Worm (Caenorhabditis elegans) whole organism, L3 larva: ENCODE data around the gene F56C9.8.

Experiments
- R02D3.7 ChIP-seq: fragments of 150-350 bp; optimal IDR thresholded peaks from 2 replicates; lab custom pipeline; 2014; ENCODE audit warnings: missing biosample characterization, missing genetic modification characterization
- ZK546.5 ChIP-seq: sonication (generic microtip); optimal IDR thresholded peaks from 2 replicates; lab custom pipeline; 2017; ENCODE audit warnings: missing biosample characterization, missing genetic modification characterization
- aly-2 ChIP-seq: fragments of 150-350 bp; optimal IDR thresholded peaks from 2 replicates; lab custom pipeline; 2014; ENCODE audit warnings: missing biosample characterization, missing genetic modification characterization
- ama-1 ChIP-seq: fragments of 150-350 bp; optimal IDR thresholded peaks from 2 replicates; lab custom pipeline; 2018
- ceh-16 ChIP-seq: sonication (generic microtip); optimal IDR thresholded peaks from 2 replicates; lab custom pipeline; 2017; ENCODE audit warnings: missing biosample characterization, missing genetic modification characterization
- ceh-28 ChIP-seq: fragments of 150-350 bp; optimal IDR thresholded peaks from 2 replicates; lab custom pipeline; 2014; ENCODE audit warnings: missing biosample characterization, missing genetic modification reagents, missing genetic modification characterization
- ceh-82 ChIP-seq: fragments of 150-350 bp; optimal IDR thresholded peaks from 2 replicates; lab custom pipeline; 2014; ENCODE audit warnings: missing biosample characterization, missing genetic modification characterization
- ceh-9 ChIP-seq: sonication (generic microtip); optimal IDR thresholded peaks from 2 replicates; lab custom pipeline; 2018; ENCODE audit warnings: missing biosample characterization, missing genetic modification characterization
- daf-12 ChIP-seq: fragments of 150-350 bp; optimal IDR thresholded peaks from 2 replicates; lab custom pipeline; 2014; ENCODE audit warnings: missing biosample characterization, missing genetic modification reagents, missing genetic modification characterization
- egl-27 ChIP-seq: sonication (generic microtip); optimal IDR thresholded peaks from 4 replicates; lab custom pipeline; 2017; ENCODE audit warnings: missing biosample characterization, missing genetic modification reagents, missing genetic modification characterization
- egl-5 ChIP-seq: fragments of 150-350 bp; optimal IDR thresholded peaks from 2 replicates; lab custom pipeline; 2017; ENCODE audit warnings: missing biosample characterization, missing genetic modification reagents, missing genetic modification characterization, inconsistent platforms
- elt-1 ChIP-seq: fragments of 150-350 bp; optimal IDR thresholded peaks from 2 replicates; lab custom pipeline; 2014; ENCODE audit warnings: missing biosample characterization, missing genetic modification characterization
- elt-2 ChIP-seq: sonication (generic microtip); optimal IDR thresholded peaks from 2 replicates; lab custom pipeline; 2016; ENCODE audit warnings: missing genetic modification reagents, mild to moderate bottlenecking, missing genetic modification characterization, missing compliant biosample characterization
- elt-3 ChIP-seq, 3 experiments: fragments of 150-350 bp in 1 of 3; sonication (generic microtip) in 2 of 3; optimal IDR thresholded peaks; 2 replicates in 2 of 3; 4 replicates in 1 of 3; lab custom pipeline; 2014 to 2017; ENCODE audit warnings: missing biosample characterization in 3 of 3, missing genetic modification characterization in 3 of 3
- eor-1 ChIP-seq, 2 experiments: fragments of 150-350 bp; optimal IDR thresholded peaks; 2 replicates each; lab custom pipeline; 2014 to 2018; ENCODE audit warnings: missing biosample characterization in 2 of 2, missing genetic modification characterization in 2 of 2
- fkh-10 ChIP-seq: sonication (generic microtip); optimal IDR thresholded peaks from 2 replicates; lab custom pipeline; 2017; ENCODE audit warnings: missing biosample characterization, missing genetic modification reagents, missing genetic modification characterization
- fkh-2 ChIP-seq: fragments of 150-350 bp; optimal IDR thresholded peaks from 2 replicates; lab custom pipeline; 2014; ENCODE audit warnings: missing biosample characterization, missing genetic modification reagents, missing genetic modification characterization
- fos-1 ChIP-seq: fragments of 150-350 bp; optimal IDR thresholded peaks from 2 replicates; lab custom pipeline; 2014; ENCODE audit warnings: missing biosample characterization, missing genetic modification characterization
- hmg-11 ChIP-seq: sonication (generic microtip); optimal IDR thresholded peaks from 2 replicates; lab custom pipeline; 2016; ENCODE audit warnings: missing genetic modification characterization, missing compliant biosample characterization
- jun-1 ChIP-seq: fragments of 150-350 bp; optimal IDR thresholded peaks from 2 replicates; lab custom pipeline; 2014; ENCODE audit warnings: missing biosample characterization, missing genetic modification reagents, missing genetic modification characterization
- lin-15B ChIP-seq: fragments of 150-350 bp; optimal IDR thresholded peaks from 2 replicates; lab custom pipeline; 2014; ENCODE audit warnings: missing biosample characterization, missing genetic modification characterization
- lin-39 ChIP-seq: fragments of 150-350 bp; optimal IDR thresholded peaks from 2 replicates; lab custom pipeline; 2018; ENCODE audit warnings: missing biosample characterization, missing genetic modification reagents, missing genetic modification characterization
- lsy-12 ChIP-seq: sonication (generic microtip); optimal IDR thresholded peaks from 2 replicates; lab custom pipeline; 2016; ENCODE audit warnings: mild to moderate bottlenecking, missing genetic modification characterization, missing compliant biosample characterization
- mdl-1 ChIP-seq: fragments of 150-350 bp; optimal IDR thresholded peaks from 2 replicates; lab custom pipeline; 2014; ENCODE audit warnings: missing biosample characterization, missing genetic modification characterization
- mml-1 ChIP-seq: fragments of 150-350 bp; sonication (generic microtip); optimal IDR thresholded peaks from 3 replicates; lab custom pipeline; 2014; ENCODE audit warnings: missing biosample characterization, missing genetic modification characterization
- nfya-1 ChIP-seq: sonication (generic microtip); optimal IDR thresholded peaks from 2 replicates; lab custom pipeline; 2017; ENCODE audit warnings: missing genetic modification characterization, mild to moderate bottlenecking, missing compliant biosample characterization, antibody characterized with exemption, moderate library complexity; ENCODE audit not compliant: insufficient read depth
- nhr-11 ChIP-seq: fragments of 150-350 bp; optimal IDR thresholded peaks from 2 replicates; lab custom pipeline; 2014; ENCODE audit warnings: missing biosample characterization, missing genetic modification characterization
- nhr-12 ChIP-seq: fragments of 150-350 bp; optimal IDR thresholded peaks from 2 replicates; lab custom pipeline; 2014; ENCODE audit warnings: missing biosample characterization, missing genetic modification characterization
- nhr-23 ChIP-seq: fragments of 150-350 bp; optimal IDR thresholded peaks from 2 replicates; lab custom pipeline; 2014; ENCODE audit warnings: missing biosample characterization, missing genetic modification reagents, missing genetic modification characterization
- nhr-237 ChIP-seq: fragments of 150-350 bp; optimal IDR thresholded peaks from 2 replicates; lab custom pipeline; 2014; ENCODE audit warnings: missing biosample characterization, missing genetic modification characterization
- nhr-25 ChIP-seq: sonication (generic microtip); optimal IDR thresholded peaks from 2 replicates; lab custom pipeline; 2017; ENCODE audit warnings: missing biosample characterization, missing genetic modification characterization
- nhr-28 ChIP-seq: fragments of 150-350 bp; optimal IDR thresholded peaks from 2 replicates; lab custom pipeline; 2014; ENCODE audit warnings: missing biosample characterization, missing genetic modification characterization
- nhr-43 ChIP-seq: sonication (generic microtip); optimal IDR thresholded peaks from 2 replicates; lab custom pipeline; 2016; ENCODE audit warnings: mild to moderate bottlenecking, missing genetic modification characterization, missing compliant biosample characterization; ENCODE audit not compliant: poor library complexity, severe bottlenecking
- nhr-67 ChIP-seq: fragments of 150-350 bp; optimal IDR thresholded peaks from 2 replicates; lab custom pipeline; 2014; ENCODE audit warnings: missing biosample characterization, missing genetic modification characterization
- nhr-76 ChIP-seq: fragments of 150-350 bp; sonication (generic microtip); optimal IDR thresholded peaks from 5 replicates; lab custom pipeline; 2014; ENCODE audit warnings: missing biosample characterization, missing genetic modification characterization
- nhr-77 ChIP-seq: fragments of 150-350 bp; optimal IDR thresholded peaks from 2 replicates; lab custom pipeline; 2014; ENCODE audit warnings: missing biosample characterization, missing genetic modification characterization
- pha-4 ChIP-seq: fragments of 150-350 bp; optimal IDR thresholded peaks from 2 replicates; lab custom pipeline; 2014; ENCODE audit warnings: missing biosample characterization, missing genetic modification reagents, missing genetic modification characterization
- pqm-1 ChIP-seq: fragments of 150-350 bp; optimal IDR thresholded peaks from 2 replicates; lab custom pipeline; 2017; ENCODE audit warnings: missing biosample characterization, missing genetic modification characterization, inconsistent platforms
- sea-2 ChIP-seq: fragments of 150-350 bp; sonication (generic microtip); optimal IDR thresholded peaks from 4 replicates; lab custom pipeline; 2014; ENCODE audit warnings: missing biosample characterization, missing genetic modification reagents, missing genetic modification characterization
- skn-1 ChIP-seq: fragments of 150-350 bp; optimal IDR thresholded peaks from 2 replicates; lab custom pipeline; 2014; ENCODE audit warnings: missing biosample characterization, missing genetic modification characterization
- snpc-4 ChIP-seq: fragments of 150-350 bp; optimal IDR thresholded peaks from 2 replicates; lab custom pipeline; 2014; ENCODE audit warnings: missing biosample characterization, missing genetic modification characterization
- tbx-2 ChIP-seq: sonication (generic microtip); optimal IDR thresholded peaks from 2 replicates; lab custom pipeline; 2016; ENCODE audit warnings: mild to moderate bottlenecking, missing genetic modification characterization, missing compliant biosample characterization
- unc-39 ChIP-seq: sonication (generic microtip); optimal IDR thresholded peaks from 4 replicates; lab custom pipeline; 2017; ENCODE audit warnings: missing biosample characterization, missing genetic modification characterization
- unc-62 ChIP-seq: fragments of 150-350 bp; sonication (generic microtip); optimal IDR thresholded peaks from 4 replicates; lab custom pipeline; 2014; ENCODE audit warnings: missing biosample characterization, missing genetic modification reagents, missing genetic modification characterization
- zag-1 ChIP-seq: fragments of 150-350 bp; optimal IDR thresholded peaks from 2 replicates; lab custom pipeline; 2014; ENCODE audit warnings: missing biosample characterization, missing genetic modification characterization
- ztf-11 ChIP-seq: fragments of 150-350 bp; optimal IDR thresholded peaks from 2 replicates; lab custom pipeline; 2014; ENCODE audit warnings: missing biosample characterization, missing genetic modification characterization
- ztf-4 ChIP-seq: fragments of 150-350 bp; optimal IDR thresholded peaks from 2 replicates; lab custom pipeline; 2014; ENCODE audit warnings: missing biosample characterization, missing genetic modification characterization

F56C9.8 gene

ce11 chrIII:7275296-7275695, 44.0 kb downstream of the F56C9.8 start, which contains the start of gene psd-1:
Gene psd-1, minus strand, starts transcription at chrIII:7275396.
- TF ChIP-seq hmg-11 (tag; lab: Kevin White, UChicago) (no peak), tbx-2 (tag; lab: Kevin White, UChicago) (no peak)

- TF ChIP-seq elt-1 (tag; lab: Kevin White, UChicago) (no peak), nhr-23 (peak; percentile 33), nhr-43 (tag; lab: Kevin White, UChicago) (peak; percentile 29), nhr-25 (peak; percentile 31)
These were observed 45.6 kb downstream of the F56C9.8 start for ce11 chrIII:7273718-7274117.

- TF ChIP-seq nhr-28 (tag; lab: Kevin White, UChicago) (no peak), tbx-2 (tag; lab: Kevin White, UChicago) (no peak), lin-39 (no peak), R02D3.7 (tag; lab: Kevin White, UChicago) (no peak), skn-1 (tag; lab: Kevin White, UChicago) (no peak), pha-4 (tag; lab: Kevin White, UChicago) (peak; percentile 47), nhr-11 (tag; lab: Kevin White, UChicago) (no peak), ama-1 (lab: Kevin White, UChicago) (peak; percentile 22), zag-1 (tag; lab: Kevin White, UChicago) (no peak), elt-2 (tag; lab: Kevin White, UChicago) (peak; percentile 57), fkh-2 (tag; lab: Kevin White, UChicago) (no peak), nhr-43 (tag; lab: Kevin White, UChicago) (peak; percentile 79), elt-1 (tag; lab: Kevin White, UChicago) (no peak), snpc-4 (tag; lab: Kevin White, UChicago) (no peak), nhr-77 (tag; lab: Kevin White, UChicago) (no peak), ceh-82 (no peak), hmg-11 (tag; lab: Kevin White, UChicago) (no peak), lin-15B (tag; lab: Kevin White, UChicago) (no peak), nfya-1 (peak; percentile 16), lsy-12 (tag; lab: Kevin White, UChicago) (peak; percentile 46), ceh-28 (tag; lab: Kevin White, UChicago) (no peak), daf-12 (tag; lab: Kevin White, UChicago) (no peak), nhr-12 (tag; lab: Kevin White, UChicago) (no peak), unc-62 (GFP tag; lab: Kevin White, UChicago) (no peak), fkh-10 (GFP tag; lab: Kevin White, UChicago) (no peak), jun-1 (tag; lab: Kevin White, UChicago) (no peak), elt-3 (tag; optimal IDR thresholded peaks at IDR 0.05; lab: Kevin White, UChicago) (peak; percentile 14 to 71 (median 37)), egl-27 (tag; lab: Kevin White, UChicago) (peak; percentile 7), nhr-67 (tag; lab: Kevin White, UChicago) (no peak), fos-1 (tag; lab: Kevin White, UChicago) (no peak), nhr-25 (peak; percentile 21), nhr-23 (peak; percentile 81), sea-2 (no peak), ztf-11 (tag; lab: Kevin White, UChicago) (no peak), egl-5 (tag; lab: Kevin White, UChicago) (no peak), mdl-1 (tag; lab: Kevin White, UChicago) (no peak), nhr-76 (no peak), ceh-16 (tag; lab: Kevin White, UChicago) (no peak), ceh-9 (tag; lab: Kevin White, UChicago) (no peak), pqm-1 (tag; lab: Kevin White, UChicago) (peak; percentile 29), aly-2 (tag; lab: Kevin White, UChicago) (no peak), mml-1 (tag; lab: Kevin White, UChicago) (no peak), ztf-4 (tag; lab: Kevin White, UChicago) (no peak), eor-1 (tag; optimal IDR thresholded peaks at IDR 0.05; lab: Kevin White, UChicago) (no peak), nhr-237 (tag; lab: Kevin White, UChicago) (no peak), unc-39 (tag; lab: Kevin White, UChicago) (no peak), ZK546.5 (tag; lab: Kevin White, UChicago) (no peak)
- TF ChIP-seq, all 47 proteins: peak for 11
These were observed 46.5 kb downstream of the F56C9.8 start for ce11 chrIII:7272828-7273227.
